Fruit fly (Drosophila melanogaster) whole organism, embryonic: ENCODE data around the gene PIG-B.

ENCODE experiments used
- Abd-B ChIP-seq: fragments of 200-800 bp; sonication (Bioruptor generic); optimal IDR thresholded peaks from 2 replicates; lab custom pipeline; 2018; ENCODE audit warnings: missing biosample characterization, mild to moderate bottlenecking, missing genetic modification characterization, moderate library complexity
- Atf3 ChIP-seq: fragments of 200-800 bp; sonication (Bioruptor generic); optimal IDR thresholded peaks from 3 replicates; lab custom pipeline; 2016; ENCODE audit warnings: missing biosample characterization, missing genetic modification characterization
- CG11247 ChIP-seq: fragments of 200-800 bp; sonication (Bioruptor generic); IDR thresholded peaks from 2 replicates; pipeline ENCODE4 v1.3.6; 2022; ENCODE audit warnings: missing biosample characterization, missing genetic modification characterization
- CG11504 ChIP-seq: fragments of 200-800 bp; sonication (Bioruptor generic); optimal IDR thresholded peaks from 3 replicates; lab custom pipeline; 2019; ENCODE audit warnings: missing biosample characterization, mild to moderate bottlenecking, missing genetic modification characterization, moderate library complexity
- CG13287 ChIP-seq: fragments of 200-800 bp; sonication (Bioruptor generic); IDR thresholded peaks from 2 replicates; pipeline ENCODE4 v1.3.6; 2022; ENCODE audit warnings: missing biosample characterization, missing genetic modification characterization; ENCODE audit not compliant: partially characterized antibody
- CG13624 ChIP-seq: fragments of 200-800 bp; sonication (Bioruptor generic); optimal IDR thresholded peaks from 2 replicates; lab custom pipeline; 2016; ENCODE audit warnings: missing biosample characterization, missing genetic modification characterization
- CG14860 ChIP-seq: fragments of 200-800 bp; sonication (Bioruptor generic); IDR thresholded peaks from 3 replicates; pipeline ENCODE4 v1.3.6; 2022; ENCODE audit warnings: missing biosample characterization, missing genetic modification characterization; ENCODE audit not compliant: partially characterized antibody
- CG16863 ChIP-seq: fragments of 200-800 bp; sonication (Bioruptor generic); optimal IDR thresholded peaks from 3 replicates; lab custom pipeline; 2016; ENCODE audit warnings: missing biosample characterization, missing genetic modification characterization
- CG17361 ChIP-seq: fragments of 200-800 bp; sonication (Bioruptor generic); IDR thresholded peaks from 3 replicates; pipeline ENCODE4 v1.3.6; 2022; ENCODE audit warnings: missing biosample characterization, missing genetic modification characterization
- CG2712 ChIP-seq: fragments of 200-800 bp; optimal IDR thresholded peaks from 3 replicates; lab custom pipeline; 2019; ENCODE audit warnings: missing biosample characterization, mild to moderate bottlenecking, missing genetic modification characterization, moderate library complexity
- CG30403 ChIP-seq: fragments of 200-800 bp; sonication (Bioruptor generic); optimal IDR thresholded peaks from 3 replicates; lab custom pipeline; 2016; ENCODE audit warnings: missing biosample characterization, missing genetic modification characterization
- CG43689 ChIP-seq: fragments of 200-800 bp; sonication (Bioruptor generic); IDR thresholded peaks from 2 replicates; pipeline ENCODE4 v1.3.6; 2022; ENCODE audit warnings: missing biosample characterization, missing genetic modification characterization
- CG4617 ChIP-seq: fragments of 200-800 bp; sonication (Bioruptor generic); optimal IDR thresholded peaks from 3 replicates; lab custom pipeline; 2016; ENCODE audit warnings: missing biosample characterization, missing genetic modification characterization, borderline replicate concordance
- CG5180 ChIP-seq: fragments of 200-800 bp; sonication (Bioruptor generic); optimal IDR thresholded peaks from 3 replicates; lab custom pipeline; 2017; ENCODE audit warnings: missing biosample characterization, missing genetic modification characterization, mild to moderate bottlenecking, moderate library complexity, missing genetic modification reagents
- CG8089 ChIP-seq: fragments of 200-800 bp; sonication (Bioruptor generic); optimal IDR thresholded peaks from 3 replicates; lab custom pipeline; 2016; ENCODE audit warnings: missing biosample characterization, missing genetic modification characterization
- CG8478 ChIP-seq: fragments of >200 bp; optimal IDR thresholded peaks from 2 replicates; lab custom pipeline; 2018
- CTCF ChIP-seq: fragments of 200-800 bp; sonication (Bioruptor generic); optimal IDR thresholded peaks from 2 replicates; lab custom pipeline; 2017; ENCODE audit warnings: missing biosample characterization, mild to moderate bottlenecking, missing genetic modification characterization, moderate library complexity
- Dbx ChIP-seq: fragments of 200-800 bp; sonication (Bioruptor generic); IDR thresholded peaks from 3 replicates; pipeline ENCODE4 v1.3.6; 2022; ENCODE audit warnings: missing biosample characterization, missing genetic modification characterization
- HLH4C ChIP-seq: fragments of 200-800 bp; sonication (Bioruptor generic); IDR thresholded peaks from 3 replicates; pipeline ENCODE4 v1.3.6; 2022; ENCODE audit warnings: missing biosample characterization, missing genetic modification characterization; ENCODE audit not compliant: partially characterized antibody
- HLH54F ChIP-seq: fragments of 200-800 bp; sonication (Bioruptor generic); optimal IDR thresholded peaks from 3 replicates; lab custom pipeline; 2016; ENCODE audit warnings: missing biosample characterization, missing genetic modification characterization
- Lpt ChIP-seq: fragments of >200 bp; optimal IDR thresholded peaks from 2 replicates; lab custom pipeline; 2018; ENCODE audit warnings: missing biosample characterization, missing genetic modification characterization
- Nf-YB ChIP-seq: fragments of 200-800 bp; sonication (Bioruptor generic); optimal IDR thresholded peaks from 3 replicates; lab custom pipeline; 2019; ENCODE audit warnings: missing biosample characterization, mild to moderate bottlenecking, missing genetic modification characterization, moderate library complexity
- Oaz ChIP-seq: fragments of 200-800 bp; sonication (Bioruptor generic); IDR thresholded peaks from 2 replicates; pipeline ENCODE4 v1.3.6; 2022; ENCODE audit warnings: missing biosample characterization, missing genetic modification characterization
- Oli ChIP-seq: fragments of 200-800 bp; sonication (Bioruptor generic); optimal IDR thresholded peaks from 2 replicates; lab custom pipeline; 2018; ENCODE audit warnings: missing biosample characterization, mild to moderate bottlenecking, missing genetic modification characterization, moderate library complexity
- Optix ChIP-seq: fragments of 200-800 bp; sonication (Bioruptor generic); IDR thresholded peaks from 3 replicates; pipeline ENCODE4 v1.3.6; 2022; ENCODE audit warnings: missing biosample characterization, missing genetic modification characterization
- Stat92E ChIP-seq, 3 experiments: fragments of >200 bp in 2 of 3; fragments of 200-800 bp in 1 of 3; sonication (Bioruptor generic) in 1 of 3; optimal IDR thresholded peaks; 2 replicates each; lab custom pipeline; 2017 to 2019; ENCODE audit warnings: missing biosample characterization in 3 of 3, missing genetic modification characterization in 3 of 3, mild to moderate bottlenecking in 1 of 3, moderate library complexity in 1 of 3
- Xbp1 ChIP-seq: fragments of 200-800 bp; sonication (Bioruptor generic); optimal IDR thresholded peaks from 3 replicates; lab custom pipeline; 2016; ENCODE audit warnings: missing biosample characterization, mild to moderate bottlenecking, missing genetic modification characterization
- Xrp1 ChIP-seq: fragments of 200-800 bp; sonication (Bioruptor generic); IDR thresholded peaks from 2 replicates; pipeline ENCODE4 v1.3.6; 2022; ENCODE audit warnings: missing biosample characterization, missing genetic modification characterization
- ac ChIP-seq: fragments of 200-800 bp; sonication (Bioruptor generic); optimal IDR thresholded peaks from 3 replicates; lab custom pipeline; 2017; ENCODE audit warnings: missing biosample characterization, mild to moderate bottlenecking, missing genetic modification characterization
- bowl ChIP-seq: fragments of 200-800 bp; sonication (Bioruptor generic); IDR thresholded peaks from 2 replicates; pipeline ENCODE4 v1.3.6; 2022; ENCODE audit warnings: missing biosample characterization, missing genetic modification characterization
- chinmo ChIP-seq: fragments of 200-800 bp; sonication (Bioruptor generic); IDR thresholded peaks from 4 replicates; pipeline ENCODE4 v1.3.6; 2022; ENCODE audit warnings: missing biosample characterization, missing genetic modification characterization; ENCODE audit not compliant: partially characterized antibody
- chn ChIP-seq: fragments of 200-800 bp; sonication (Bioruptor generic); optimal IDR thresholded peaks from 2 replicates; lab custom pipeline; 2016; ENCODE audit warnings: missing biosample characterization, missing genetic modification characterization
- corto ChIP-seq: fragments of 200-800 bp; sonication (Bioruptor generic); optimal IDR thresholded peaks from 2 replicates; lab custom pipeline; 2016; ENCODE audit warnings: missing biosample characterization, mild to moderate bottlenecking, missing genetic modification characterization, moderate library complexity
- en ChIP-seq: fragments of 200-800 bp; sonication (Bioruptor generic); optimal IDR thresholded peaks from 2 replicates; lab custom pipeline; 2016; ENCODE audit warnings: missing biosample characterization, missing genetic modification characterization
- eve ChIP-seq, 2 experiments: fragments of >200 bp; optimal IDR thresholded peaks; 2 replicates each; lab custom pipeline; 2017; ENCODE audit warnings: missing biosample characterization in 2 of 2, missing genetic modification characterization in 2 of 2
- gsb ChIP-seq: fragments of 200-800 bp; sonication (Bioruptor generic); IDR thresholded peaks from 2 replicates; pipeline ENCODE4 v1.3.6; 2022; ENCODE audit warnings: missing biosample characterization, missing genetic modification characterization
- lab ChIP-seq: fragments of 200-800 bp; sonication (Bioruptor generic); optimal IDR thresholded peaks from 3 replicates; lab custom pipeline; 2017; ENCODE audit warnings: missing biosample characterization, missing genetic modification characterization, mild to moderate bottlenecking, moderate library complexity, missing genetic modification reagents
- nom ChIP-seq: fragments of 200-800 bp; sonication (Bioruptor generic); optimal IDR thresholded peaks from 2 replicates; lab custom pipeline; 2017; ENCODE audit warnings: missing biosample characterization, missing genetic modification characterization, mild to moderate bottlenecking, moderate library complexity, missing genetic modification reagents
- pb ChIP-seq: fragments of 200-800 bp; sonication (Bioruptor generic); optimal IDR thresholded peaks from 3 replicates; lab custom pipeline; 2016; ENCODE audit warnings: missing biosample characterization, missing genetic modification characterization
- pfk ChIP-seq: fragments of 200-800 bp; sonication (Bioruptor generic); optimal IDR thresholded peaks from 2 replicates; lab custom pipeline; 2018; ENCODE audit warnings: missing biosample characterization, mild to moderate bottlenecking, missing genetic modification characterization, moderate library complexity
- pita ChIP-seq: fragments of 200-800 bp; sonication (Bioruptor generic); optimal IDR thresholded peaks from 2 replicates; lab custom pipeline; 2017; ENCODE audit warnings: missing biosample characterization, mild to moderate bottlenecking, missing genetic modification characterization
- pros ChIP-seq: fragments of 200-800 bp; sonication (Bioruptor generic); optimal IDR thresholded peaks from 3 replicates; lab custom pipeline; 2019; ENCODE audit warnings: missing biosample characterization, mild to moderate bottlenecking, missing genetic modification characterization, moderate library complexity
- tgo ChIP-seq: fragments of 200-800 bp; sonication (Bioruptor generic); IDR thresholded peaks from 3 replicates; pipeline ENCODE4 v1.3.6; 2022; ENCODE audit warnings: missing biosample characterization, missing genetic modification characterization
- tio ChIP-seq: fragments of 200-800 bp; sonication (Bioruptor generic); optimal IDR thresholded peaks from 2 replicates; lab custom pipeline; 2017; ENCODE audit warnings: missing biosample characterization, missing genetic modification characterization, inconsistent platforms
- tna ChIP-seq: fragments of 200-800 bp; sonication (Bioruptor generic); IDR thresholded peaks from 2 replicates; pipeline ENCODE4 v1.3.6; 2022; ENCODE audit warnings: missing biosample characterization, missing genetic modification characterization; ENCODE audit not compliant: partially characterized antibody
- trh ChIP-seq: fragments of 200-800 bp; sonication (Bioruptor generic); optimal IDR thresholded peaks from 2 replicates; lab custom pipeline; 2016; ENCODE audit warnings: missing biosample characterization, missing genetic modification characterization
- twi ChIP-seq: fragments of 200-800 bp; optimal IDR thresholded peaks from 2 replicates; lab custom pipeline; 2019; ENCODE audit warnings: missing biosample characterization, mild to moderate bottlenecking, missing genetic modification characterization, moderate library complexity
- unpg ChIP-seq: fragments of 200-800 bp; sonication (Bioruptor generic); optimal IDR thresholded peaks from 3 replicates; lab custom pipeline; 2018; ENCODE audit warnings: missing biosample characterization, mild to moderate bottlenecking, missing genetic modification characterization, moderate library complexity
- usp ChIP-seq: fragments of >200 bp; optimal IDR thresholded peaks from 2 replicates; lab custom pipeline; 2017; ENCODE audit warnings: missing biosample characterization, missing genetic modification characterization
- zfh1 ChIP-seq: fragments of 200-800 bp; sonication (Bioruptor generic); IDR thresholded peaks from 3 replicates; pipeline ENCODE4 v1.3.6; 2022; ENCODE audit warnings: missing biosample characterization, missing genetic modification characterization

Gene PIG-B

dm6 chr3L:3855194-3855980, 44.3 kb downstream of the PIG-B start (continued):
- no peak for TF ChIP-seq en (GFP tag; lab: Kevin White, UChicago)
- TF ChIP-seq chinmo: no peak
- TF ChIP-seq Xrp1: peak; percentile 89
- no peak for TF ChIP-seq tna (GFP tag; lab: Robert Waterston, UW)
- peak; percentile 42 for TF ChIP-seq Abd-B
- no peak for TF ChIP-seq Optix (GFP tag; lab: Robert Waterston, UW)
- TF ChIP-seq eve (GFP tag; optimal IDR thresholded peaks at IDR 0.05; lab: Kevin White, UChicago): peak in 1 of 2 experiments; percentile 65
- no peak for TF ChIP-seq CG14860
- TF ChIP-seq pita (GFP tag; lab: Kevin White, UChicago): no peak
- no peak for TF ChIP-seq CG13624
- no peak for TF ChIP-seq CG4617 (GFP tag; lab: Kevin White, UChicago)
- no peak for TF ChIP-seq pfk (GFP tag; lab: Kevin White, UChicago)
- peak; percentile 62 for TF ChIP-seq CG11504 (tag; lab: Kevin White, UChicago)
- peak; percentile 11 for TF ChIP-seq chn (GFP tag; lab: Kevin White, UChicago)
- peak; percentile 68 for TF ChIP-seq CG2712 (tag; lab: Kevin White, UChicago)
- TF ChIP-seq pros (GFP tag; lab: Kevin White, UChicago): peak; percentile 54
- no peak for TF ChIP-seq Oaz (GFP tag; lab: Robert Waterston, UW)
- TF ChIP-seq ac: no peak
- no peak for TF ChIP-seq CG8478 (lab: Kevin White, UChicago)
- no peak for TF ChIP-seq CG11247 (GFP tag; lab: Robert Waterston, UW)
- TF ChIP-seq CG13287 (GFP tag; lab: Robert Waterston, UW): no peak
- no peak for TF ChIP-seq Lpt (GFP tag; lab: Kevin White, UChicago)
- no peak for TF ChIP-seq HLH4C
- TF ChIP-seq usp: no peak
- TF ChIP-seq Nf-YB (GFP tag; lab: Kevin White, UChicago): peak; percentile 82
- peak; percentile 69 for TF ChIP-seq Oli (tag; lab: Kevin White, UChicago)
- TF ChIP-seq Dbx (GFP tag; lab: Robert Waterston, UW): no peak
- peak; percentile 42 for TF ChIP-seq Xbp1 (GFP tag; lab: Kevin White, UChicago)
- no peak for TF ChIP-seq trh (GFP tag; lab: Kevin White, UChicago)
- TF ChIP-seq CG17361: peak; percentile 66; the same call in 2 of the 3 replicates
- TF ChIP-seq CG8089 (GFP tag; lab: Kevin White, UChicago): no peak
- TF ChIP-seq CTCF (GFP tag; lab: Kevin White, UChicago): no peak
- TF ChIP-seq bowl (GFP tag; lab: Robert Waterston, UW): no peak
- TF ChIP-seq CG5180: peak; percentile 37
- TF ChIP-seq corto (GFP tag; lab: Kevin White, UChicago): no peak
- TF ChIP-seq tgo (GFP tag; lab: Robert Waterston, UW): no peak; the same call in 2 of the 3 replicates
- TF ChIP-seq CG16863 (GFP tag; lab: Kevin White, UChicago): no peak
- TF ChIP-seq twi (tag; lab: Kevin White, UChicago): peak; percentile 18
- TF ChIP-seq nom (GFP tag; lab: Kevin White, UChicago): no peak
- TF ChIP-seq unpg: peak; percentile 63
- peak; percentile 8 for TF ChIP-seq lab (GFP tag; lab: Kevin White, UChicago)
- peak; percentile 47 for TF ChIP-seq CG30403 (GFP tag; lab: Kevin White, UChicago)
- TF ChIP-seq pb (GFP tag; lab: Kevin White, UChicago): no peak
- no peak for TF ChIP-seq gsb (GFP tag; lab: Robert Waterston, UW)
- TF ChIP-seq zfh1: peak; percentile 62; the same call in 1 of the 3 replicates
- TF ChIP-seq Stat92E (GFP tag; optimal IDR thresholded peaks at IDR 0.05; lab: Kevin White, UChicago): peak in 1 of 3 experiments; percentile 11
- TF ChIP-seq CG43689 (GFP tag; lab: Robert Waterston, UW): no peak
- no peak for TF ChIP-seq tio (GFP tag; lab: Kevin White, UChicago)
- TF ChIP-seq HLH54F: no peak
- no peak for TF ChIP-seq Atf3 (GFP tag; lab: Kevin White, UChicago)
